Fruit fly (Drosophila melanogaster): ENCODE data around the gene SNF4Agamma.

SNF4Agamma gene

DNA sequence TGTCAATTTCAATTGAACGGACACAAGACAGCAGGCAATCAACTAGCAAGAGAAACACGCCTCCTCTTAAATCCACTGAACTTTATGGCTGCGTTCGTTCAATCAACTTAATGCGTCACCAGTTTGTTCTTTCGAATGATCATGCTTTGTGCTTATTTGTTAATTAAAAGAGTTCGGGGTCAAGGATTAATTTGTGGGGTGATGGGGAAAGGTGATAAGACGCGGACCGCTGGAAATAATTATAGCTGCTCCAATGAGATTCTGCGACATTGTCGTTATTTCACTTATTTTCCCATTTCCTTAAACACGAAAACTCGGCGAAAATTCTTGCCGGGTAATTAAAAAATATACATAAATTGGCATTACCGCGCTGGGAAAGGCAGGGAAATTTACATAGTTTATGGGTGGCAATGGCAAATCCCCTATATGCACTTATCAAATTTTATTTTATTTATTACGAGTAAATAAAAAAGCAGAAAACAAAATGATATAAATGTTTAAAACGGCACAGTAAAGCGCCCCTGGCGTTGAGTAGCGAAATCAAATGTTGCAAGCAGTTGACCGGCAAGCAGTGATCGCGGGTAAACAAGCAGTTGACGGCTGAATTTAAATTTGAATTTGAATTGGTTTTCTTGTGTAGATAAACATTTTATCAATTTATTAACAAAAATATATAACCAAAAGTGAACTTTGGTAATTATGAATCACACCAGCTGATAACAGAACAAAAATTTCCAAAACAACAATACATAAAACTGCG is 44.0 kb downstream of the SNF4Agamma start (continued):
- TF ChIP-seq CG10366 (GFP tag; IDR thresholded peaks at IDR 0.05) (peak; percentile 61), Sin3A (optimal IDR thresholded peaks at IDR 0.05) (no peak), CG7745 (tag; optimal IDR thresholded peaks at IDR 0.05) (no peak), CG12299 (tag; optimal IDR thresholded peaks at IDR 0.05) (no peak), CG11085 (GFP tag; IDR thresholded peaks at IDR 0.05) (peak; percentile 63; the same call in 1 of the 2 replicates), otp (GFP tag; IDR thresholded peaks at IDR 0.05) (peak; percentile 55; the same call in 1 of the 3 replicates), CG18764 (GFP tag; optimal IDR thresholded peaks at IDR 0.05) (peak; percentile 52), CG4730 (GFP tag; IDR thresholded peaks at IDR 0.05) (no peak), CG4424 (GFP tag; optimal IDR thresholded peaks at IDR 0.05) (peak; percentile 86), CG10147 (GFP tag; optimal IDR thresholded peaks at IDR 0.05) (peak; percentile 65), TFAM (GFP tag; optimal IDR thresholded peaks at IDR 0.05) (no peak), insv (GFP tag; optimal IDR thresholded peaks at IDR 0.05) (peak in 1 of 2 experiments; percentile 68), mirr (GFP tag; optimal IDR thresholded peaks at IDR 0.05) (peak; percentile 76), eve (GFP tag; optimal IDR thresholded peaks at IDR 0.05) (peak in 1 of 2 experiments; percentile 22), CG5180 (GFP tag; optimal IDR thresholded peaks at IDR 0.05) (peak; percentile 59), fd96Cb (tag; optimal IDR thresholded peaks at IDR 0.05) (peak; percentile 55), tgo (GFP tag; IDR thresholded peaks at IDR 0.05) (peak; percentile 66), H2.0 (GFP tag; IDR thresholded peaks at IDR 0.05) (peak; percentile 57; the same call in 1 of the 2 replicates), CG4282 (GFP tag; optimal IDR thresholded peaks at IDR 0.05) (no peak), dati (GFP tag; IDR thresholded peaks at IDR 0.05) (0 out of 2 replicates have a peak, but pooled peaks have one; percentile 27), lilli (GFP tag; optimal IDR thresholded peaks at IDR 0.05) (peak; percentile 69), ems (GFP tag; optimal IDR thresholded peaks at IDR 0.05) (peak; percentile 70), toy (GFP tag; IDR thresholded peaks at IDR 0.05) (no peak), CG6765 (GFP tag; optimal IDR thresholded peaks at IDR 0.05) (peak; percentile 74), Rx (GFP tag; IDR thresholded peaks at IDR 0.05) (no peak), z (GFP tag; IDR thresholded peaks at IDR 0.05) (no peak), Gug (GFP tag; IDR thresholded peaks at IDR 0.05) (peak; percentile 35; the same call in 1 of the 4 replicates), CkIIα-i1 (GFP tag; IDR thresholded peaks at IDR 0.05) (no peak), Nf-YA (GFP tag; IDR thresholded peaks at IDR 0.05) (0 out of 2 replicates have a peak, but pooled peaks have one; percentile 43), YL-1 (GFP tag; optimal IDR thresholded peaks at IDR 0.05) (peak; percentile 37), Dref (GFP tag; IDR thresholded peaks at IDR 0.05) (no peak), schlank (tag; optimal IDR thresholded peaks at IDR 0.05) (no peak), Doc3 (GFP tag; IDR thresholded peaks at IDR 0.05; ENCODE audit: partially characterized antibody) (no peak), lov (optimal IDR thresholded peaks at IDR 0.05) (no peak), lov (GFP tag; IDR thresholded peaks at IDR 0.05) (no peak), NFAT (GFP tag; IDR thresholded peaks at IDR 0.05) (peak; percentile 87), ATbp (GFP tag; optimal IDR thresholded peaks at IDR 0.05) (peak; percentile 60), CG10209 (GFP tag; optimal IDR thresholded peaks at IDR 0.05) (peak; percentile 65), CG1647 (GFP tag; optimal IDR thresholded peaks at IDR 0.05) (peak; percentile 62), CG9215 (GFP tag; IDR thresholded peaks at IDR 0.05) (peak; percentile 35; the same call in 1 of the 2 replicates), Atf-2 (GFP tag; optimal IDR thresholded peaks at IDR 0.05) (peak; percentile 30), CG13424 (tag; optimal IDR thresholded peaks at IDR 0.05) (peak; percentile 81), esg (GFP tag; conservative IDR thresholded peaks at IDR 0.05) (peak; percentile 27; the same call in 1 of the 2 replicates), CG13894 (tag; optimal IDR thresholded peaks at IDR 0.05) (peak; percentile 57), C15 (GFP tag; IDR thresholded peaks at IDR 0.05) (0 out of 3 replicates have a peak, but pooled peaks have one; percentile 30), vfl (GFP tag; optimal IDR thresholded peaks at IDR 0.05) (peak; percentile 82), chinmo (GFP tag; IDR thresholded peaks at IDR 0.05; ENCODE audit: partially characterized antibody) (0 out of 4 replicates have a peak, but pooled peaks have one; percentile 24), ab (GFP tag; optimal IDR thresholded peaks at IDR 0.05) (peak; percentile 24), Blimp-1 (GFP tag; optimal IDR thresholded peaks at IDR 0.05) (peak; percentile 56), CG18619 (GFP tag; optimal IDR thresholded peaks at IDR 0.05) (peak; percentile 81)
